Fruit fly (Drosophila melanogaster) Kc167 (cell line): ENCODE results near the gene CG11815.

Experiments used
- Myc ChIP-seq: fragments of >200 bp; optimal IDR thresholded peaks from 2 replicates; lab custom pipeline; 2017; ENCODE audit warnings: missing external identifiers
- Sin3A ChIP-seq: fragments of >200 bp; optimal IDR thresholded peaks from 2 replicates; lab custom pipeline; 2018; ENCODE audit warnings: missing external identifiers
- h ChIP-seq: fragments of >200 bp; optimal IDR thresholded peaks from 3 replicates; lab custom pipeline; 2018; ENCODE audit warnings: missing external identifiers
- insv ChIP-seq: fragments of >200 bp; optimal IDR thresholded peaks from 3 replicates; lab custom pipeline; 2018; ENCODE audit warnings: missing external identifiers
- psq ChIP-seq: fragments of >200 bp; optimal IDR thresholded peaks from 2 replicates; lab custom pipeline; 2017; ENCODE audit warnings: missing external identifiers
- ttk ChIP-seq: sonication (Bioruptor generic); optimal IDR thresholded peaks from 2 replicates; lab custom pipeline; 2017; ENCODE audit warnings: missing external identifiers

DNA sequence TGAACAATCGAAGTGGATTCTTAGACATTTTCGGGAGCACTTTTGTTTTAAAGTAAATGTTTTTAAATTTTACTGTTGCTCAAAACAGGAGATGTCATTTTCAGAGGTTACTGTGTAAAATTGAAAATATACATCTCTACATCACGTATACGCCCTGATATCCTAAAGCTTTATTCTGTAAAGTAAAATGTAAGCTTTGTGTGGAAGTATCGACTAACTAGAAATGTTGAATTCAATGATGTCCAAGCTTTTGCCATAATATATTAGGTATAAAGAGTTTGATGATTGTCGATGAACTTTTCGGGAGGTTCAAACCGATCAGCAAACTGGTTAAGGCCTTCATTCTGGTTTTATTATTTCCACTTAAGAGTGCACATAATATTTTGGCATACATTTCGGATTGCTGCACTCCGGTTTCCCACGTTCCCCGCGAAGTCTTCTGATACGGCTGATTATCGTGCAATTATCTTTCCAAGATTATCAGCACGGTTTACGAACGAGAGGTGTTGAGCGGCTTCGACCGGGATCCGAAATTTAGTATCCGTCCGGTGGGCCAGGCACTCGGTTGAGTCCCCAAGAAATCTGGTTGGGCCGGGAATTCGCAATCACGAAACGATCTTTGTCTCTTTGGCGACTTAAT, at the start of gene CG11815, which contains the start of gene acs:
- no peak for TF ChIP-seq ttk (lab: Kevin White, UChicago)
- no peak for TF ChIP-seq h (lab: Kevin White, UChicago)
- TF ChIP-seq psq (lab: Kevin White, UChicago), result no peak
- TF ChIP-seq insv, result no peak
- no peak for TF ChIP-seq Sin3A (lab: Kevin White, UChicago)
- no peak for TF ChIP-seq Myc (lab: Kevin White, UChicago)
